Worm (Caenorhabditis elegans): Measurements from ENCODE around the gene R13D11.4.

ce11 chrV:833368-833767 lies 22.8 kb downstream of the R13D11.4 start, which contains the start of gene F41H8.1:
- TF ChIP-seq nhr-67 (tag; optimal IDR thresholded peaks at IDR 0.05): no peak
- TF ChIP-seq aly-2 (tag; optimal IDR thresholded peaks at IDR 0.05): no peak

Measured in whole organism, L3 larva.